Worm (Caenorhabditis elegans) whole organism, L1 larva: Measurements from ENCODE around the gene F48E3.6.

Source experiments
- Y116A8C.19 ChIP-seq: sonication (generic microtip); optimal IDR thresholded peaks from 2 replicates; lab custom pipeline; 2016; ENCODE audit warnings: missing compliant biosample characterization, missing genetic modification characterization, borderline replicate concordance
- aly-2 ChIP-seq: fragments of 150-350 bp; optimal IDR thresholded peaks from 2 replicates; lab custom pipeline; 2014; ENCODE audit warnings: missing biosample characterization, missing genetic modification characterization
- ama-1 ChIP-seq: fragments of 150-350 bp; optimal IDR thresholded peaks from 2 replicates; lab custom pipeline; 2014
- blmp-1 ChIP-seq: fragments of 150-350 bp; optimal IDR thresholded peaks from 2 replicates; lab custom pipeline; 2014; ENCODE audit warnings: missing biosample characterization, missing genetic modification characterization
- ceh-63 ChIP-seq: fragments of 200-800 bp; sonication (Bioruptor generic); optimal IDR thresholded peaks from 2 replicates; lab custom pipeline; 2018; ENCODE audit warnings: mild to moderate bottlenecking, missing genetic modification characterization, missing compliant biosample characterization
- ceh-82 ChIP-seq, 3 experiments: fragments of 150-350 bp in 1 of 3; sonication (generic microtip) in 2 of 3; optimal IDR thresholded peaks; 2 replicates each; lab custom pipeline; 2014 to 2017; ENCODE audit warnings: missing biosample characterization in 3 of 3, missing genetic modification characterization in 3 of 3
- ceh-90 ChIP-seq: sonication (generic microtip); optimal IDR thresholded peaks from 2 replicates; lab custom pipeline; 2016; ENCODE audit warnings: missing genetic modification characterization, missing compliant biosample characterization
- dpl-1 ChIP-seq, 3 experiments: fragments of 150-350 bp in 2 of 3; sonication (generic microtip) in 1 of 3; optimal IDR thresholded peaks; 2 replicates each; lab custom pipeline; 2014 to 2017; ENCODE audit warnings: missing biosample characterization in 3 of 3, missing genetic modification characterization in 3 of 3, missing genetic modification reagents in 3 of 3
- efl-1 ChIP-seq, 4 experiments: fragments of 150-350 bp; optimal IDR thresholded peaks in 3 of 4; peaks in 1 of 4; 1 replicate in 1 of 4; 2 replicates in 3 of 4; lab custom pipeline; 2014; ENCODE audit warnings: missing biosample characterization in 2 of 4, missing genetic modification characterization in 2 of 4, missing genetic modification reagents in 2 of 4
- efl-3 ChIP-seq: fragments of 200-800 bp; sonication (Bioruptor generic); optimal IDR thresholded peaks from 2 replicates; lab custom pipeline; 2018; ENCODE audit warnings: mild to moderate bottlenecking, missing genetic modification characterization, missing compliant biosample characterization
- egl-27 ChIP-seq, 2 experiments: fragments of 150-350 bp in 1 of 2; sonication (generic microtip); optimal IDR thresholded peaks; 3 replicates each; lab custom pipeline; 2017 to 2018; ENCODE audit warnings: missing biosample characterization in 2 of 2, missing genetic modification characterization in 2 of 2, missing genetic modification reagents in 2 of 2
- elt-2 ChIP-seq: sonication (generic microtip); optimal IDR thresholded peaks from 2 replicates; lab custom pipeline; 2016; ENCODE audit warnings: missing genetic modification characterization, mild to moderate bottlenecking, inconsistent platforms, missing compliant biosample characterization, missing genetic modification reagents
- elt-3 ChIP-seq, 6 experiments: fragments of 150-350 bp in 1 of 6; sonication (generic microtip); optimal IDR thresholded peaks; 2 replicates each; lab custom pipeline; 2017 to 2018; ENCODE audit warnings: missing biosample characterization in 6 of 6, missing genetic modification characterization in 6 of 6, inconsistent platforms in 1 of 6
- fkh-10 ChIP-seq: sonication (generic microtip); optimal IDR thresholded peaks from 2 replicates; lab custom pipeline; 2017; ENCODE audit warnings: missing biosample characterization, missing genetic modification reagents, missing genetic modification characterization
- fkh-4 ChIP-seq: sonication (generic microtip); optimal IDR thresholded peaks from 2 replicates; lab custom pipeline; 2016; ENCODE audit warnings: missing compliant biosample characterization, missing genetic modification characterization, borderline replicate concordance
- grh-1 ChIP-seq: fragments of 200-800 bp; sonication (Bioruptor generic); IDR thresholded peaks from 2 replicates; pipeline ENCODE4 v1.3.6; 2022; ENCODE audit warnings: missing genetic modification reagents, missing genetic modification characterization, missing compliant biosample characterization
- hlh-17 ChIP-seq: fragments of 200-800 bp; sonication (Bioruptor generic); optimal IDR thresholded peaks from 2 replicates; lab custom pipeline; 2018; ENCODE audit warnings: missing genetic modification characterization, mild to moderate bottlenecking, missing compliant biosample characterization, moderate library complexity, borderline replicate concordance
- hpl-2 ChIP-seq: fragments of 150-350 bp; optimal IDR thresholded peaks from 2 replicates; lab custom pipeline; 2014; ENCODE audit warnings: missing biosample characterization, missing genetic modification reagents, missing genetic modification characterization
- irx-1 ChIP-seq: sonication (generic microtip); optimal IDR thresholded peaks from 2 replicates; lab custom pipeline; 2016; ENCODE audit warnings: missing genetic modification characterization, missing compliant biosample characterization
- isw-1 ChIP-seq: fragments of 200-800 bp; sonication (Bioruptor generic); IDR thresholded peaks from 2 replicates; pipeline ENCODE4 v1.3.6; 2022; ENCODE audit warnings: missing genetic modification characterization, missing compliant biosample characterization
- lin-14 ChIP-seq: fragments of 200-800 bp; sonication (Bioruptor generic); optimal IDR thresholded peaks from 2 replicates; lab custom pipeline; 2018; ENCODE audit warnings: mild to moderate bottlenecking, missing genetic modification characterization, moderate library complexity, missing compliant biosample characterization
- lin-35 ChIP-seq, 2 experiments: fragments of 150-350 bp; optimal IDR thresholded peaks; 2 replicates each; lab custom pipeline; 2014; ENCODE audit warnings: missing biosample characterization in 2 of 2, missing genetic modification characterization in 2 of 2, missing genetic modification reagents in 2 of 2
- lin-39 ChIP-seq: fragments of 150-350 bp; optimal IDR thresholded peaks from 2 replicates; lab custom pipeline; 2014; ENCODE audit warnings: missing biosample characterization, missing genetic modification reagents, missing genetic modification characterization
- lsy-2 ChIP-seq, 2 experiments: fragments of 150-350 bp; optimal IDR thresholded peaks; 2 replicates each; lab custom pipeline; 2014; ENCODE audit warnings: missing biosample characterization in 2 of 2, missing genetic modification characterization in 2 of 2
- mab-9 ChIP-seq: fragments of 200-800 bp; sonication (Bioruptor generic); IDR thresholded peaks from 2 replicates; pipeline ENCODE4 v1.3.6; 2022; ENCODE audit warnings: missing genetic modification reagents, missing genetic modification characterization, missing compliant biosample characterization
- mdl-1 ChIP-seq, 2 experiments: fragments of 150-350 bp; optimal IDR thresholded peaks; 2 replicates each; lab custom pipeline; 2014 to 2017; ENCODE audit warnings: missing biosample characterization in 2 of 2, missing genetic modification characterization in 2 of 2, inconsistent platforms in 1 of 2
- nhr-11 ChIP-seq: fragments of 150-350 bp; optimal IDR thresholded peaks from 2 replicates; lab custom pipeline; 2014; ENCODE audit warnings: missing biosample characterization, missing genetic modification characterization
- nhr-19 ChIP-seq: fragments of 200-800 bp; sonication (Bioruptor generic); conservative IDR thresholded peaks from 2 replicates; pipeline ENCODE4 v1.3.6; 2022; ENCODE audit warnings: missing genetic modification characterization, missing compliant biosample characterization
- nhr-28 ChIP-seq: fragments of 150-350 bp; optimal IDR thresholded peaks from 2 replicates; lab custom pipeline; 2014; ENCODE audit warnings: missing biosample characterization, missing genetic modification characterization
- nhr-76 ChIP-seq: sonication (generic microtip); optimal IDR thresholded peaks from 2 replicates; lab custom pipeline; 2017; ENCODE audit warnings: missing biosample characterization, missing genetic modification characterization
- nhr-84 ChIP-seq: sonication (generic microtip); optimal IDR thresholded peaks from 2 replicates; lab custom pipeline; 2017; ENCODE audit warnings: missing biosample characterization, missing genetic modification characterization
- nhr-85 ChIP-seq: sonication (generic microtip); peaks from one replicate; lab custom pipeline; 2016; ENCODE audit warnings: missing genetic modification characterization, inconsistent platforms, missing compliant biosample characterization
- nhr-90 ChIP-seq: sonication (generic microtip); optimal IDR thresholded peaks from 2 replicates; lab custom pipeline; 2016; ENCODE audit warnings: mild to moderate bottlenecking, missing genetic modification characterization, missing compliant biosample characterization; ENCODE audit not compliant: poor library complexity
- pag-3 ChIP-seq: sonication (generic microtip); optimal IDR thresholded peaks from 2 replicates; lab custom pipeline; 2017; ENCODE audit warnings: missing genetic modification characterization, mild to moderate bottlenecking, missing compliant biosample characterization, antibody characterized with exemption, borderline replicate concordance; ENCODE audit not compliant: insufficient read depth
- pax-3 ChIP-seq: fragments of 200-800 bp; sonication (Bioruptor generic); optimal IDR thresholded peaks from 2 replicates; lab custom pipeline; 2018; ENCODE audit warnings: mild to moderate bottlenecking, missing genetic modification characterization, moderate library complexity, missing compliant biosample characterization
- pqm-1 ChIP-seq: sonication (generic microtip); optimal IDR thresholded peaks from 3 replicates; lab custom pipeline; 2017; ENCODE audit warnings: missing biosample characterization, missing genetic modification characterization
- skn-1 ChIP-seq: fragments of 150-350 bp; optimal IDR thresholded peaks from 2 replicates; lab custom pipeline; 2014; ENCODE audit warnings: missing biosample characterization, missing genetic modification characterization
- snpc-4 ChIP-seq: fragments of 150-350 bp; optimal IDR thresholded peaks from 2 replicates; lab custom pipeline; 2014; ENCODE audit warnings: missing biosample characterization, missing genetic modification characterization
- snu-23 ChIP-seq: sonication (generic microtip); optimal IDR thresholded peaks from 2 replicates; lab custom pipeline; 2016; ENCODE audit warnings: missing genetic modification characterization, missing compliant biosample characterization
- sptf-1 ChIP-seq: fragments of 150-350 bp; optimal IDR thresholded peaks from 2 replicates; lab custom pipeline; 2014; ENCODE audit warnings: missing biosample characterization, missing genetic modification characterization
- swsn-7 ChIP-seq: sonication (generic microtip); optimal IDR thresholded peaks from 2 replicates; lab custom pipeline; 2016; ENCODE audit warnings: missing genetic modification characterization, missing compliant biosample characterization
- tbx-2 ChIP-seq: sonication (generic microtip); optimal IDR thresholded peaks from 2 replicates; lab custom pipeline; 2016; ENCODE audit warnings: missing genetic modification characterization, missing compliant biosample characterization
- tlp-1 ChIP-seq: fragments of 150-350 bp; optimal IDR thresholded peaks from 2 replicates; lab custom pipeline; 2014; ENCODE audit warnings: missing biosample characterization, missing genetic modification characterization
- unc-130 ChIP-seq: fragments of 150-350 bp; optimal IDR thresholded peaks from 2 replicates; lab custom pipeline; 2017; ENCODE audit warnings: missing biosample characterization, missing genetic modification characterization, inconsistent platforms
- unc-62 ChIP-seq: fragments of 150-350 bp; optimal IDR thresholded peaks from 2 replicates; lab custom pipeline; 2014; ENCODE audit warnings: missing biosample characterization, missing genetic modification reagents, missing genetic modification characterization
- unc-98 ChIP-seq: fragments of 200-800 bp; sonication (Bioruptor generic); IDR thresholded peaks from 2 replicates; pipeline ENCODE4 v1.3.6; 2022; ENCODE audit warnings: missing genetic modification characterization, missing compliant biosample characterization
- zag-1 ChIP-seq: fragments of 150-350 bp; optimal IDR thresholded peaks from 2 replicates; lab custom pipeline; 2014; ENCODE audit warnings: missing biosample characterization, missing genetic modification characterization
- zip-4 ChIP-seq: fragments of 200-800 bp; sonication (Bioruptor generic); optimal IDR thresholded peaks from 2 replicates; lab custom pipeline; 2018; ENCODE audit warnings: mild to moderate bottlenecking, missing genetic modification characterization, moderate library complexity, missing compliant biosample characterization
- ztf-11 ChIP-seq, 2 experiments: sonication (generic microtip); optimal IDR thresholded peaks; 2 replicates each; lab custom pipeline; 2016 to 2017; ENCODE audit warnings: missing genetic modification characterization in 2 of 2, missing biosample characterization in 1 of 2, missing compliant biosample characterization in 1 of 2
- ztf-4 ChIP-seq: fragments of 150-350 bp; optimal IDR thresholded peaks from 2 replicates; lab custom pipeline; 2014; ENCODE audit warnings: missing biosample characterization, missing genetic modification characterization

F48E3.6 gene

ce11 chrX:7500970-7501369, 1.7 kb downstream of the F48E3.6 start, which contains the start of gene uggt-1 (continued):
- TF ChIP-seq dpl-1 (GFP tag; optimal IDR thresholded peaks at IDR 0.05; lab: Kevin White, UChicago) (peak; percentile 70 to 76 (median 75)), nhr-19 (peak; percentile 86), fkh-10 (peak; percentile 91), ceh-90 (tag; lab: Kevin White, UChicago) (no peak), hpl-2 (GFP tag; lab: Kevin White, UChicago) (peak; percentile 71), nhr-90 (peak; percentile 88), nhr-11 (tag; lab: Kevin White, UChicago) (peak; percentile 63), efl-1 (optimal IDR thresholded peaks at IDR 0.05; lab: Kevin White, UChicago) (peak; percentile 73 to 76), efl-1 (GFP tag; optimal IDR thresholded peaks at IDR 0.05 in 1 of 2; lab: Kevin White, UChicago) (peak; percentile 65 to 95), nhr-76 (tag; lab: Kevin White, UChicago) (no peak), mab-9 (GFP tag; lab: Robert Waterston, UW) (peak; percentile 66), swsn-7 (tag; lab: Kevin White, UChicago) (peak; percentile 96), skn-1 (tag; lab: Kevin White, UChicago) (peak; percentile 91), blmp-1 (tag; lab: Kevin White, UChicago) (no peak), aly-2 (no peak), isw-1 (GFP tag; lab: Robert Waterston, UW) (peak; percentile 83), mdl-1 (tag; optimal IDR thresholded peaks at IDR 0.05; lab: Kevin White, UChicago) (no peak), efl-3 (GFP tag; lab: Kevin White, UChicago) (no peak), nhr-85 (peak; percentile 88), fkh-4 (tag; lab: Kevin White, UChicago) (peak; percentile 18), ztf-4 (tag; lab: Kevin White, UChicago) (peak; percentile 88), elt-2 (peak; percentile 61), snpc-4 (tag; lab: Kevin White, UChicago) (peak; percentile 76), snu-23 (GFP tag; lab: Kevin White, UChicago) (peak; percentile 94), pqm-1 (tag; lab: Kevin White, UChicago) (no peak), lin-14 (GFP tag; lab: Kevin White, UChicago) (peak; percentile 99), nhr-84 (no peak), pag-3 (tag; lab: Kevin White, UChicago) (no peak), ceh-82 (tag; optimal IDR thresholded peaks at IDR 0.05; lab: Kevin White, UChicago) (peak; percentile 85 to 91 (median 89)), egl-27 (tag; optimal IDR thresholded peaks at IDR 0.05; lab: Kevin White, UChicago) (peak; percentile 30 to 48), lin-35 (GFP tag; optimal IDR thresholded peaks at IDR 0.05; lab: Kevin White, UChicago) (peak; percentile 75 to 84), hlh-17 (no peak), pax-3 (peak; percentile 82), ztf-11 (tag; optimal IDR thresholded peaks at IDR 0.05; lab: Kevin White, UChicago) (peak in 1 of 2 experiments; percentile 83), unc-62 (no peak), ceh-63 (GFP tag; lab: Kevin White, UChicago) (no peak), tbx-2 (tag; lab: Kevin White, UChicago) (peak; percentile 93), Y116A8C.19 (tag; lab: Kevin White, UChicago) (no peak), zag-1 (peak; percentile 38), zip-4 (GFP tag; lab: Kevin White, UChicago) (peak; percentile 75), unc-98 (GFP tag; lab: Robert Waterston, UW) (no peak), lin-39 (tag; lab: Kevin White, UChicago) (peak; percentile 61), unc-130 (peak; percentile 82), tlp-1 (tag; lab: Kevin White, UChicago) (no peak), sptf-1 (tag; lab: Kevin White, UChicago) (no peak), irx-1 (peak; percentile 78), lsy-2 (tag; optimal IDR thresholded peaks at IDR 0.05; lab: Kevin White, UChicago) (peak; percentile 91 to 92), grh-1 (GFP tag; lab: Robert Waterston, UW) (peak; percentile 78), nhr-28 (tag; lab: Kevin White, UChicago) (no peak), ama-1 (no peak), elt-3 (tag; optimal IDR thresholded peaks at IDR 0.05; lab: Kevin White, UChicago) (peak in 2 of 6 experiments; percentile 31 to 37)
